Worm (Caenorhabditis elegans) whole organism, L2 larva: ENCODE measurements around the gene snr-5.

ENCODE experiments used
- C34F6.9 ChIP-seq: fragments of 150-350 bp; optimal IDR thresholded peaks from 2 replicates; lab custom pipeline; 2014; ENCODE audit warnings: missing biosample characterization, missing genetic modification characterization
- R02D3.7 ChIP-seq: fragments of 150-350 bp; optimal IDR thresholded peaks from 2 replicates; lab custom pipeline; 2014; ENCODE audit warnings: missing biosample characterization, missing genetic modification characterization
- Y55F3AM.14 ChIP-seq: fragments of 200-800 bp; sonication (Bioruptor generic); optimal IDR thresholded peaks from 2 replicates; lab custom pipeline; 2018; ENCODE audit warnings: mild to moderate bottlenecking, missing genetic modification characterization, missing compliant biosample characterization
- ZK546.5 ChIP-seq: sonication (generic microtip); optimal IDR thresholded peaks from 2 replicates; lab custom pipeline; 2017; ENCODE audit warnings: missing biosample characterization, missing genetic modification characterization
- blmp-1 ChIP-seq: sonication (generic microtip); optimal IDR thresholded peaks from 2 replicates; lab custom pipeline; 2017; ENCODE audit warnings: missing genetic modification characterization, mild to moderate bottlenecking, missing compliant biosample characterization, antibody characterized with exemption, moderate library complexity; ENCODE audit not compliant: insufficient read depth
- ceh-82 ChIP-seq: fragments of 150-350 bp; optimal IDR thresholded peaks from 2 replicates; lab custom pipeline; 2014; ENCODE audit warnings: missing biosample characterization, missing genetic modification characterization
- crh-2 ChIP-seq: sonication (generic microtip); optimal IDR thresholded peaks from 2 replicates; lab custom pipeline; 2017; ENCODE audit warnings: missing biosample characterization, missing genetic modification characterization
- dmd-4 ChIP-seq: sonication (generic microtip); optimal IDR thresholded peaks from 2 replicates; lab custom pipeline; 2017; ENCODE audit warnings: missing biosample characterization, missing genetic modification characterization
- egl-27 ChIP-seq: sonication (generic microtip); optimal IDR thresholded peaks from 3 replicates; lab custom pipeline; 2017; ENCODE audit warnings: missing biosample characterization, missing genetic modification reagents, missing genetic modification characterization
- gmeb-1 ChIP-seq: fragments of 150-350 bp; optimal IDR thresholded peaks from 2 replicates; lab custom pipeline; 2014; ENCODE audit warnings: missing biosample characterization, missing genetic modification characterization
- lin-13 ChIP-seq: fragments of 150-350 bp; optimal IDR thresholded peaks from 2 replicates; lab custom pipeline; 2014; ENCODE audit warnings: missing biosample characterization, missing genetic modification reagents, missing genetic modification characterization
- lsy-2 ChIP-seq, 2 experiments: fragments of 150-350 bp in 1 of 2; sonication (generic microtip) in 1 of 2; optimal IDR thresholded peaks; 2 replicates each; lab custom pipeline; 2014 to 2017; ENCODE audit warnings: missing biosample characterization in 2 of 2, missing genetic modification characterization in 2 of 2
- mab-5 ChIP-seq: fragments of 150-350 bp; optimal IDR thresholded peaks from 2 replicates; lab custom pipeline; 2014; ENCODE audit warnings: missing biosample characterization, missing genetic modification characterization
- mbf-1 ChIP-seq: sonication (generic microtip); optimal IDR thresholded peaks from 2 replicates; lab custom pipeline; 2017; ENCODE audit warnings: missing biosample characterization, missing genetic modification characterization
- mdl-1 ChIP-seq, 2 experiments: fragments of 150-350 bp in 1 of 2; sonication (generic microtip) in 1 of 2; optimal IDR thresholded peaks; 2 replicates each; lab custom pipeline; 2017; ENCODE audit warnings: missing biosample characterization in 2 of 2, missing genetic modification characterization in 2 of 2
- nhr-10 ChIP-seq: sonication (generic microtip); optimal IDR thresholded peaks from 2 replicates; lab custom pipeline; 2017; ENCODE audit warnings: missing biosample characterization, missing genetic modification characterization
- nhr-11 ChIP-seq: fragments of 150-350 bp; optimal IDR thresholded peaks from 2 replicates; lab custom pipeline; 2014; ENCODE audit warnings: missing biosample characterization, missing genetic modification characterization
- nhr-12 ChIP-seq: fragments of 150-350 bp; optimal IDR thresholded peaks from 2 replicates; lab custom pipeline; 2014; ENCODE audit warnings: missing biosample characterization, missing genetic modification characterization
- nhr-129 ChIP-seq: fragments of 150-350 bp; optimal IDR thresholded peaks from 2 replicates; lab custom pipeline; 2014; ENCODE audit warnings: missing biosample characterization, missing genetic modification characterization
- nhr-21 ChIP-seq: fragments of 150-350 bp; optimal IDR thresholded peaks from 2 replicates; lab custom pipeline; 2014; ENCODE audit warnings: missing biosample characterization, missing genetic modification characterization
- nhr-23 ChIP-seq: fragments of 150-350 bp; optimal IDR thresholded peaks from 2 replicates; lab custom pipeline; 2014; ENCODE audit warnings: missing biosample characterization, missing genetic modification reagents, missing genetic modification characterization
- nhr-25 ChIP-seq: fragments of 150-350 bp; sonication (generic microtip); optimal IDR thresholded peaks from 3 replicates; lab custom pipeline; 2014; ENCODE audit warnings: missing biosample characterization, missing genetic modification characterization
- nhr-77 ChIP-seq: fragments of 150-350 bp; optimal IDR thresholded peaks from 2 replicates; lab custom pipeline; 2014; ENCODE audit warnings: missing biosample characterization, missing genetic modification characterization
- sem-4 ChIP-seq: fragments of 150-350 bp; optimal IDR thresholded peaks from 2 replicates; lab custom pipeline; 2014; ENCODE audit warnings: missing biosample characterization, missing genetic modification reagents, missing genetic modification characterization
- skn-1 ChIP-seq: sonication (generic microtip); optimal IDR thresholded peaks from 2 replicates; lab custom pipeline; 2017; ENCODE audit warnings: missing biosample characterization, missing genetic modification characterization
- sma-9 ChIP-seq, 2 experiments: fragments of 150-350 bp in 1 of 2; sonication (generic microtip) in 1 of 2; optimal IDR thresholded peaks; 2 replicates each; lab custom pipeline; 2014 to 2016; ENCODE audit warnings: missing genetic modification characterization in 2 of 2, mild to moderate bottlenecking in 1 of 2, missing biosample characterization in 1 of 2, missing compliant biosample characterization in 1 of 2, missing genetic modification reagents in 1 of 2, moderate library complexity in 1 of 2
- unc-39 ChIP-seq: fragments of 150-350 bp; optimal IDR thresholded peaks from 2 replicates; lab custom pipeline; 2014; ENCODE audit warnings: missing biosample characterization, missing genetic modification characterization
- unc-62 ChIP-seq: fragments of 150-350 bp; optimal IDR thresholded peaks from 2 replicates; lab custom pipeline; 2014; ENCODE audit warnings: missing biosample characterization, missing genetic modification reagents, missing genetic modification characterization
- zag-1 ChIP-seq: fragments of 150-350 bp; optimal IDR thresholded peaks from 2 replicates; lab custom pipeline; 2014; ENCODE audit warnings: missing biosample characterization, missing genetic modification characterization
- ztf-11 ChIP-seq: sonication (generic microtip); optimal IDR thresholded peaks from 2 replicates; lab custom pipeline; 2017; ENCODE audit warnings: missing biosample characterization, missing genetic modification characterization
- ztf-4 ChIP-seq: fragments of 150-350 bp; optimal IDR thresholded peaks from 2 replicates; lab custom pipeline; 2014; ENCODE audit warnings: missing biosample characterization, missing genetic modification characterization

The snr-5 gene

ce11 chrIII:7861535-7862120 is at the start of gene snr-5:
TSS of gene snr-5 (plus strand) at chrIII:7862070.
- peak; percentile 25 for TF ChIP-seq nhr-129 (tag; lab: Kevin White, UChicago)
- TF ChIP-seq dmd-4 (tag; lab: Kevin White, UChicago), result no peak
- TF ChIP-seq mbf-1 (tag; lab: Kevin White, UChicago), result no peak
- no peak for TF ChIP-seq ceh-82 (tag; lab: Kevin White, UChicago)
- no peak for TF ChIP-seq egl-27
- TF ChIP-seq nhr-25 (tag; lab: Kevin White, UChicago), result no peak
- TF ChIP-seq skn-1, result no peak
- peak in 1 of 2 experiments; percentile 59 for TF ChIP-seq lsy-2 (tag; optimal IDR thresholded peaks at IDR 0.05; lab: Kevin White, UChicago)
- no peak for TF ChIP-seq Y55F3AM.14 (GFP tag; lab: Kevin White, UChicago)
- no peak for TF ChIP-seq gmeb-1 (tag; lab: Kevin White, UChicago)
- TF ChIP-seq zag-1 (tag; lab: Kevin White, UChicago), result no peak
- peak; percentile 26 for TF ChIP-seq C34F6.9 (tag; lab: Kevin White, UChicago)
- peak; percentile 27 for TF ChIP-seq lin-13 (GFP tag; lab: Kevin White, UChicago)
- TF ChIP-seq ZK546.5, result no peak
- TF ChIP-seq mdl-1 (tag; optimal IDR thresholded peaks at IDR 0.05; lab: Kevin White, UChicago), result no peak
- no peak for TF ChIP-seq ztf-11
- no peak for TF ChIP-seq mab-5 (tag; lab: Kevin White, UChicago)
- no peak for TF ChIP-seq ztf-4 (tag; lab: Kevin White, UChicago)
- no peak for TF ChIP-seq nhr-12

DNA sequence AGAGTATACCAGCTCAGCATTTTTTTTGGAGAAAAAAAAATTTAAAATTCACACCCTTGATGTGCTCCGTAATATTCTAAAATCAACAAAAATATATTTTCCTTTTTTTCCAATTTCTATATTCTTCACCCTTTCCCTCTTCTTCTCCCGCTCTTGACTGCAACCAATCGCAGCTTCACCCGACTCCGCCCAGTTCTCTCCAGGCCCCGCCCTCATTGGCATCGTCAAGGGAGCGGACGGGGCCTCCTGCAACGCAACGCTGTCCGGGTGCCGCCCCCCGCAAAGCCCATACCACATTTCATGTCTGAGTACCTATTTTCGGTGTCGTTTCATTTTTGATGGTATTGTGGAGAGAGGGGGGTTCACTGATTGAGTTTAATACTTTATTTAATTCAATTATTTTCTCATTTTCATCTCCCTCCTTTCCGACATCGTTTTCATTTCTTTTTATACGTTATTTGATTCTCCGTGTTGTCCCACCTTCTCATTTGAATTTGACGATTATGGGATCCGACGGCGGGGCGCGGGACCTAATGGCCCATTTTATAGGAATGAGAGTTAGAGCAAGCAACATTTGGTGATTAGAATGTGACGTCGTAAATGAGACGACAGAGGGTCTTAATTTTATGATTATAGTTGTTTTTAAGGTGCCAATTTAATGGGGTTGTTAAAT is 49.5 kb upstream of the snr-5 start:
- TF ChIP-seq nhr-23 (tag; lab: Kevin White, UChicago), result no peak
- TF ChIP-seq sem-4 (tag; lab: Kevin White, UChicago), result peak; percentile 37
- TF ChIP-seq gmeb-1 (tag; lab: Kevin White, UChicago), result no peak
- peak; percentile 6 to 37 for TF ChIP-seq lsy-2 (tag; optimal IDR thresholded peaks at IDR 0.05; lab: Kevin White, UChicago)
- TF ChIP-seq, all 48 proteins: peak for 2

DNA sequence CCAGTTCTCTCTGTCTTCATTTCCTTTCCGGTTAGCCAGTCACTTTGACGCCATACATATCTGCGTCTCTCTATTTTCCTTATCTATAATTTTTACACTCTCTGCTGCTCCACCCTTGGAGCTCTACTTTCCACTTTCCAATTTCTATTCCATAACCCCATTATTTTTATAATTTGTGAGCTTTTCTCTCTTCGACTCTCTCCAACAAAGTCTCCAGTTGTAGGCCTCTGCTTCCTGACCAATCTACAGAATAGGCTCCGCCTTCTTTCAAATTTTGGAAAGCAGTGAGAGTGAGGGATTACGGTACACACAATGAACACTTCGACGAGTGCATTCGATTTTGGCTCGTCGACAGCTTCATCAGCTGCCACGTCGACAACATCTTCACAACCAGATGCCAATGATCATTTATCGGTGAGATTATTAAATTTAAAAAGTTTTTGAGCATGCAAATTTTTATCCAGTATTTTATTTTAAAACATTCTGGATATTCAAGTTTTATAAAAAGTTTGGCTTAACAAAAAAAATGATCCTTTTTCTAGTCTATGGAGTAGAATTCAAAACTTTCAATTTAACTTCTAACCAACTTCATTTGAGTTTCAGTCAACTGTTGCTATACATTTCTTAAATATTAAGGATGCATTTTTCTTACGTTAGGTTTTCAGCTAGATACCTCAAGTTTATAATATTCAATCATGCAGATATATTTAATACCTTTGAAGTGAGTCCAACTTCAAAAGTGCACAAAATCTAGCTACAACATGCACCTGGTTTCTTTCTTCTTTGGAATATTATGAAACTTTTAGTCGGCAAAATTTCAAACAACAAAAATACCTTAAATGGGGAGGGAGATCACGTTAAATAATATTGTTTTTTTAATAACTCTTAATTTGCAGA is 47.5 kb upstream of the snr-5 start, which contains the start of gene egl-5:
egl-5 (plus strand) TSS at position 216 of the 897 bp plus-strand sequence.
- TF ChIP-seq sem-4 (tag; lab: Kevin White, UChicago) (peak; percentile 100), ztf-4 (tag; lab: Kevin White, UChicago) (no peak), lin-13 (GFP tag; lab: Kevin White, UChicago) (no peak), lsy-2 (tag; optimal IDR thresholded peaks at IDR 0.05; lab: Kevin White, UChicago) (peak in 1 of 2 experiments; percentile 25), nhr-77 (no peak)

- TF ChIP-seq sma-9 (GFP tag; optimal IDR thresholded peaks at IDR 0.05; lab: Kevin White, UChicago), result no peak
- TF ChIP-seq sma-9 (tag; optimal IDR thresholded peaks at IDR 0.05; lab: Kevin White, UChicago), result no peak
- no peak for TF ChIP-seq lin-13 (GFP tag; lab: Kevin White, UChicago)
- TF ChIP-seq nhr-21 (tag; lab: Kevin White, UChicago), result no peak
- TF ChIP-seq crh-2 (tag; lab: Kevin White, UChicago), result no peak
- no peak for TF ChIP-seq unc-62 (GFP tag; lab: Kevin White, UChicago)
- TF ChIP-seq ztf-4 (tag; lab: Kevin White, UChicago), result no peak
- no peak for TF ChIP-seq blmp-1
- TF ChIP-seq nhr-23 (tag; lab: Kevin White, UChicago), result no peak
- no peak for TF ChIP-seq nhr-10 (tag; lab: Kevin White, UChicago)
- TF ChIP-seq nhr-11 (tag; lab: Kevin White, UChicago), result no peak
- TF ChIP-seq unc-39 (tag; lab: Kevin White, UChicago), result no peak
- no peak for TF ChIP-seq mab-5 (tag; lab: Kevin White, UChicago)
- TF ChIP-seq nhr-129 (tag; lab: Kevin White, UChicago), result no peak
- TF ChIP-seq ZK546.5, result no peak
- no peak for TF ChIP-seq R02D3.7
- no peak for TF ChIP-seq C34F6.9 (tag; lab: Kevin White, UChicago)
- TF ChIP-seq Y55F3AM.14 (GFP tag; lab: Kevin White, UChicago), result no peak
- no peak for TF ChIP-seq sem-4 (tag; lab: Kevin White, UChicago)
These were observed 46.9 kb upstream of the snr-5 start for ce11 chrIII:7815056-7815366.
